Worm (Caenorhabditis elegans) whole organism, late embryonic: ENCODE measurements around the gene C52E2.4.

Source experiments
- odd-2 ChIP-seq: sonication (generic microtip); optimal IDR thresholded peaks from 2 replicates; lab custom pipeline; 2017; ENCODE audit warnings: antibody characterized with exemption, mild to moderate bottlenecking, missing genetic modification characterization, missing compliant biosample characterization
- unc-3 ChIP-seq, 2 experiments: fragments of 200-800 bp in 1 of 2; sonication (Bioruptor generic) in 1 of 2; sonication (generic microtip) in 1 of 2; conservative IDR thresholded peaks in 1 of 2; optimal IDR thresholded peaks in 1 of 2; 2 replicates each; pipeline versions ENCODE4 v1.3.6 to Lab custom; 2016 to 2022; ENCODE audit warnings: missing compliant biosample characterization in 2 of 2, missing genetic modification characterization in 2 of 2, missing genetic modification reagents in 1 of 2
- unc-42 ChIP-seq: sonication (generic microtip); optimal IDR thresholded peaks from 2 replicates; lab custom pipeline; 2016; ENCODE audit warnings: missing genotype, missing genetic modification characterization, missing compliant biosample characterization

DNA sequence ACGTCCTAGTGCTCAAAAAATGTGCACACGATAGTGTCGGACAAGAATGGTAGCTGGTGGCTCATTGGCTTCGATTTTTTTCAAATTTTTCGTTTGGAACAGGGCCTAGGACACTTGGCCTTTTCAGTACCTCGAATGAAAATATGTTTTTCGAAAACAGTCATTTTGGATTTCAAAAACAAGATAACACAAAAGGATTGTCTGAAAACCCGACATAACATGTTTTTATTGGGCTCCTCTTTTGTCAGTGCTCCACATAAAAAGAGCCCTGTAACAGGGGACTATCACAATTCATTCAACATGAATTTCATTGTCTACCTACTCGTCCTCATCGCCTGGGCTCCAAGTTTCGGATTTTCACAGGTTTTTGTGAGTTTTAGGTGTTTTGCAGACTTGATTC lies 21.3 kb downstream of the C52E2.4 start, which contains the start of gene C16C4.17:
- TF ChIP-seq odd-2 (tag; lab: Kevin White, UChicago) (no peak), unc-42 (tag; lab: Kevin White, UChicago) (no peak), unc-3 (GFP tag; conservative IDR thresholded peaks at IDR 0.05; lab: Robert Waterston, UW) (no peak), unc-3 (tag; optimal IDR thresholded peaks at IDR 0.05; lab: Kevin White, UChicago) (no peak)
